Fruit fly (Drosophila melanogaster): Measurements from ENCODE around the gene CG9915.

DNA sequence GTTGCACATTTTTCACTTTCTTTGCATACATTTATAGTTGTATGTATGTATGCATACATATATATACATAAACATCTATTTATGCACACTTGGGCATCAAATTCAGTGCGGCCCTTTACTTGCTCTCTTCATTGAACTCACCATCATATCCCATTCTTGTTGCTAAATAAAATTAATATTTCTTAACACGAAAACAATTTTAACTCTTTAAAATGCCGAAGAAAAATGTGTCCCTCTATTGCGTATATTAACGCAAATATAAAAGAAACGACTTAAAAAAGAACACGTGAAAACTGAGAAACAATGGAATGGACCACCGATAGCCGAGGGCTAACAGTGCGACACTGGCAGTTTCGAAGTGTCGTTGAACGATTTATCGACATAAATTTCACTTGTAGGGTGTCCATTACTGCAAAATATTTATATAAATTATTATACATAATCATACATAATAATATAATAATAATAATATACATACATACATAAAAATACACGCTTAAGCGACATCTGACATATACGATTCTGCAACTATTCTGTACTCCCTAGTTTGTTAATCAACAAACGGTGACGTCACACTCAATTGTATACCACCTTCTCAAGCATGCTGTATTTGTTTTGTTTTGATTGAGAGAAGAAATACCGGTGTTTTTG lies 45.9 kb upstream of the CG9915 start, which contains the start of the genes U2af50 and PIG-Q:
- TF ChIP-seq pan (optimal IDR thresholded peaks at IDR 0.05) (no peak), Myc (optimal IDR thresholded peaks at IDR 0.05) (peak; percentile 5), fru (GFP tag; optimal IDR thresholded peaks at IDR 0.05) (no peak), dsf (GFP tag; optimal IDR thresholded peaks at IDR 0.05; ENCODE audit: borderline replicate concordance) (no peak)
